Fruit fly (Drosophila melanogaster): Measurements from ENCODE around the gene RpS29.

RpS29 gene

dm6 chr3R:9743217-9743616 lies 34.6 kb upstream of the RpS29 start, which contains the start of gene CG31415:
CG31415 (plus strand) TSS chr3R:9743517.
- TF ChIP-seq CG9948 (tag; optimal IDR thresholded peaks at IDR 0.05) (no peak), gl (tag; optimal IDR thresholded peaks at IDR 0.05) (no peak), Pif1A (GFP tag; optimal IDR thresholded peaks at IDR 0.05) (no peak)

DNA sequence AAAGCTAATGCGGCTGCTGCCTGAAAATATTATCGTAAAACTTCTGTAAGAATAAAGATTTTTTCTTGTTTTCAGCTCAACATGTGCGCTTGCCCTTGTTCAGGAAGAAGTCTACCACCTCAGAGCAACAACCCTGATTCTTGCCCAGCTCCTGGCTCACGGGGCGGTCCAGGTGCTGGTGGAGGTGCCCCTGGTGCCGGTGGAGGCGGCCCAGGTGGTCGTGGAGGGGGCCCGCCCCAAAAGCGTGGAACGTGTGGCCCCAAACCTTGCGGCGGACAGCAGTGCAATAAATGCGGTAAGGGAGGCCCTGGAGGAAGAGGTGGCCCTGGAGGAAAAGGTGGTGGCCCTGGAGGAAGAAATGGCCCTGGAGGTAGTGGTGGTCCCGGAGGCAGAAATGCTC lies 33.8 kb upstream of the RpS29 start:
- no peak for TF ChIP-seq rn (GFP tag; IDR thresholded peaks at IDR 0.05)
- TF ChIP-seq CG15710 (tag; optimal IDR thresholded peaks at IDR 0.05) = no peak
- no peak for TF ChIP-seq CG14655 (GFP tag; optimal IDR thresholded peaks at IDR 0.05)
- no peak for TF ChIP-seq gl (tag; optimal IDR thresholded peaks at IDR 0.05)
- TF ChIP-seq D1 (tag; optimal IDR thresholded peaks at IDR 0.05) = no peak
- TF ChIP-seq CG8301 (tag; optimal IDR thresholded peaks at IDR 0.05) = no peak
- TF ChIP-seq CG17806 (tag; optimal IDR thresholded peaks at IDR 0.05) = no peak
- no peak for TF ChIP-seq CG9948 (tag; optimal IDR thresholded peaks at IDR 0.05)
- no peak for TF ChIP-seq Ets98B (GFP tag; IDR thresholded peaks at IDR 0.05)
- no peak for TF ChIP-seq Pif1B (GFP tag; optimal IDR thresholded peaks at IDR 0.05)
- TF ChIP-seq CG10348 (GFP tag; IDR thresholded peaks at IDR 0.05) = no peak
- no peak for TF ChIP-seq fd96Ca (GFP tag; IDR thresholded peaks at IDR 0.05)
- TF ChIP-seq EcR (GFP tag; optimal IDR thresholded peaks at IDR 0.05) = no peak

DNA sequence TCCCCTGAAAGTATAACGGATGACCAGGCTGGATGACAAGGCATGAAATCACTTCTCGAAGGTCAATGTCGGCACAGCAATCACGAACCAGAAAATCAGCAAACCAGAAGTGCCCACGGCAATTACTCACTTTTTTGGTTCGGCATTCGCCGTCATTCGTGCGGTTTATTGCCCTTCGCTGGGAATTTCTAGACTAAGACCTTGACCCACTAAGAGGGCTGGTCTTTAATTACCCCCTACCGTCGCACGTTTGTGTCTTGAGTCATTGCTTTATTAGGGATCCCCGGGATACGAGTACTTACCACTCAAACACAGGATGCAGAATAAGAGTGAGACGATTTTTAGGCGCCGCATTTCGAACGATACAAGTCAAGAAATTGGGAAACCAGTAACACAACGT lies 32.4 kb upstream of the RpS29 start:
- TF ChIP-seq CG34367 (tag; optimal IDR thresholded peaks at IDR 0.05) (no peak), CG13204 (GFP tag; optimal IDR thresholded peaks at IDR 0.05) (no peak), EcR (GFP tag; optimal IDR thresholded peaks at IDR 0.05) (peak; percentile 76)

DNA sequence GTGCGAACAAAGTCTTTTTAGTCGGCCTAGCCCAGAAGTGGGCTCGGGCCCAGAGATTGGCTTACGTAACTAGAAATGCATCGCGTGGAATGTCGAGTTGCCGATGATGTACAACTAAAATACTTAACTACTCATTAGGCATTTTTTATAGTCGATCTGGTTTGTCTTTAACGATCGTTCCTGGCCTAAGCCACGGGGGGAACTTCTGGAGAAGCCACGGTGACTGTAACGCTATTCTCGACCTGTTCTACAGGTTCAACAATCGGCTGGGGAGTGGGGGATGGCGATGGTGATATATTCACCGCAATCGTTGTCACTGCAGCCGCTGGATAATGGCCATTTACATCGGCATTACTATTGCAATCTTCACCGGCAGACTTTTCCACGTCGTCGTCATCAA lies 31.6 kb upstream of the RpS29 start, which contains the start of gene CG34409:
CG34409 (minus strand) TSS at position 101 of the 400 bp plus-strand sequence.
- TF ChIP-seq EcR (GFP tag; optimal IDR thresholded peaks at IDR 0.05) (peak; percentile 9), CG9948 (tag; optimal IDR thresholded peaks at IDR 0.05) (no peak)

DNA sequence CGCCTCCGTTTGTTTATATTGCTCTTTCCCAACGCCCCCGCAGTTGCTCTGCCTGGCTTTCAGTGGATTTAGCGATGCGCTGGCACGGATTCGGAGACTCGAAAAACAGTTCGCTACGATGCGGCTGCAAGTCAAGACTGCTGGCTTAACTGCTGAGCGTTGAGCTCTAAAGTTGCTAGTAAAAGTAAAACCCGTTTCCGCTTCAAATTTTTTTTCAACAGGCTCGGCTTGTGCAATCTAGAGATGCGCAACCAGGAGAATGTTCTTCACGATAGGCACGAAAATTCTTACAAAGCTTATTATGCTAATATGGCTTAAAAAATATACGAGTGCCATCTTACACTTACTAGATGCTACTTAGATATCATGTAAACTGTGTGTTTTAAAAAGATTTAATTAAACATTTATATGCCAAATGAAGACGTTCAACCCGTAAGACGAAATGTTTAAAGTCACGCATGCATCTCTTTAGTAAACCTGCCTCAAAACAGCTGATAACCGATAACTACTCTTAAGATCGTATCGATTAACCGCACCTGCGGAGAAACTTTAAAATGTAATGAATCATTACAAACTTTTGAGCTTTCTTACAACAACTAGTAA lies 30.5 kb upstream of the RpS29 start, which contains the start of gene CG12948:
CG12948 (minus strand) TSS at position 473 of the 603 bp plus-strand sequence.
- peak; percentile 35; the same call in 1 of the 2 replicates for TF ChIP-seq Ets98B (GFP tag; IDR thresholded peaks at IDR 0.05)
- TF ChIP-seq CG13204 (GFP tag; optimal IDR thresholded peaks at IDR 0.05) = no peak
- TF ChIP-seq CG15710 (tag; optimal IDR thresholded peaks at IDR 0.05) = peak; percentile 53
- TF ChIP-seq Pif1A (GFP tag; optimal IDR thresholded peaks at IDR 0.05) = no peak
- peak; percentile 47; the same call in 1 of the 3 replicates for TF ChIP-seq CG4496 (GFP tag; IDR thresholded peaks at IDR 0.05)
- no peak for TF ChIP-seq CG12605 (GFP tag; IDR thresholded peaks at IDR 0.05)
- TF ChIP-seq D1 (tag; optimal IDR thresholded peaks at IDR 0.05) = no peak
- no peak for TF ChIP-seq rn (GFP tag; IDR thresholded peaks at IDR 0.05)
- TF ChIP-seq CG8301 (tag; optimal IDR thresholded peaks at IDR 0.05) = no peak
- peak; percentile 7; the same call in 1 of the 3 replicates for TF ChIP-seq fd96Ca (GFP tag; IDR thresholded peaks at IDR 0.05)
- TF ChIP-seq gl (tag; optimal IDR thresholded peaks at IDR 0.05) = peak; percentile 29
- peak; percentile 24; the same call in 1 of the 2 replicates for TF ChIP-seq CG32121 (GFP tag; IDR thresholded peaks at IDR 0.05)
- peak; percentile 55 for TF ChIP-seq Snoo (tag; optimal IDR thresholded peaks at IDR 0.05)
- TF ChIP-seq CG17806 (tag; optimal IDR thresholded peaks at IDR 0.05) = peak; percentile 23
- no peak for TF ChIP-seq CG8159 (tag; optimal IDR thresholded peaks at IDR 0.05)
- no peak for TF ChIP-seq CG10348 (GFP tag; IDR thresholded peaks at IDR 0.05)
- TF ChIP-seq CG9948 (tag; optimal IDR thresholded peaks at IDR 0.05) = peak; percentile 24
- TF ChIP-seq CG14655 (GFP tag; optimal IDR thresholded peaks at IDR 0.05) = no peak
- TF ChIP-seq CG34367 (tag; optimal IDR thresholded peaks at IDR 0.05) = no peak
- TF ChIP-seq Pif1B (GFP tag; optimal IDR thresholded peaks at IDR 0.05) = no peak
- peak; percentile 51 for TF ChIP-seq EcR (GFP tag; optimal IDR thresholded peaks at IDR 0.05)

- no peak for TF ChIP-seq Snoo (tag; optimal IDR thresholded peaks at IDR 0.05)
- no peak for TF ChIP-seq CG10348 (GFP tag; IDR thresholded peaks at IDR 0.05)
- TF ChIP-seq CG12605 (GFP tag; IDR thresholded peaks at IDR 0.05) = no peak
- no peak for TF ChIP-seq rn (GFP tag; IDR thresholded peaks at IDR 0.05)
- TF ChIP-seq EcR (GFP tag; optimal IDR thresholded peaks at IDR 0.05) = no peak
- TF ChIP-seq CG15710 (tag; optimal IDR thresholded peaks at IDR 0.05) = no peak
- no peak for TF ChIP-seq D1 (tag; optimal IDR thresholded peaks at IDR 0.05)
These were observed 30.2 kb upstream of the RpS29 start, which contains the start of gene PpD3 for dm6 chr3R:9747875-9747899. PpD3 (plus strand) TSS chr3R:9747875.

dm6 chr3R:9747900-9748663 lies 29.8 kb upstream of the RpS29 start:
- TF ChIP-seq Snoo (tag; optimal IDR thresholded peaks at IDR 0.05) = no peak
- no peak for TF ChIP-seq CG8159 (tag; optimal IDR thresholded peaks at IDR 0.05)
- no peak for TF ChIP-seq CG15710 (tag; optimal IDR thresholded peaks at IDR 0.05)
